Worm (Caenorhabditis elegans): ENCODE measurements around the gene F48G7.9.

DNA sequence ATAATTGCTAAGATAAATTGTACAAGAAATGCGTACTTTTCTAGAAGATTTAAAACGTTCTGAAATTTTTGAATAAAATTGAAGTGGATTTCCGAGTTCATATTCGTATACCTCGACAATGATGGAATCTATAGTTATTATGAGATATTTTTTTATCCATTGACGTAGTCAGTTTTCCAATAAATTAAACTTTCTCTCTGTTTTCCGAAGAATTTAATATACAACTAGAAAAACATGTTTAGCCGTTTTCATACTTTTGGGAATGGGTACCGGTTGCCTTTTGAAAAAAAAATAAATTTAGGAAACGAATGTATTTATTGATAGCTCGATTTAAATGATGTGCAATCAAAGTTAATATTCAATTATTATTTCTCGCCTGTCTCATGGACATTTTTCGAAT is 19.6 kb downstream of the F48G7.9 start, which contains the start of gene srw-109:
- TF ChIP-seq W03F9.2 (tag; optimal IDR thresholded peaks at IDR 0.05) (no peak), dao-5 (tag; optimal IDR thresholded peaks at IDR 0.05) (no peak), him-1 (tag; optimal IDR thresholded peaks at IDR 0.05) (no peak)
